Fruit fly (Drosophila melanogaster) whole organism: ENCODE results near the gene CG14937.

Experiments used
- Dll ChIP-seq: fragments of >200 bp; optimal IDR thresholded peaks from 2 replicates; lab custom pipeline; 2017
- usp ChIP-seq: fragments of >200 bp; optimal IDR thresholded peaks from 2 replicates; lab custom pipeline; 2017; ENCODE audit warnings: missing biosample characterization, missing genetic modification characterization, mixed read lengths

dm6 chr2L:11808702-11809583 lies 15.1 kb upstream of the CG14937 start, which contains the start of gene crol:
- TF ChIP-seq Dll (peak; percentile 89), usp (GFP tag; lab: Kevin White, UChicago) (no peak)
